Worm (Caenorhabditis elegans): ENCODE measurements around the gene hsd-2.

Gene hsd-2

ce11 chrX:4969228-4969627 lies 35.8 kb upstream of the hsd-2 start, which contains the start of gene M03F4.6 (continued):
- TF ChIP-seq php-3 (GFP tag; IDR thresholded peaks at IDR 0.05) (peak; percentile 57), snpc-1.2 (GFP tag; IDR thresholded peaks at IDR 0.05) (no peak), egl-27 (tag; optimal IDR thresholded peaks at IDR 0.05) (no peak), duxl-1 (tag; optimal IDR thresholded peaks at IDR 0.05; ENCODE audit: poor library complexity) (peak; percentile 63), mdl-1 (tag; optimal IDR thresholded peaks at IDR 0.05) (no peak), nhr-42 (GFP tag; IDR thresholded peaks at IDR 0.05) (0 out of 2 replicates have a peak, but pooled peaks have one; percentile 58), Y75B8A.6 (GFP tag; IDR thresholded peaks at IDR 0.05) (peak; percentile 65), lsy-2 (tag; optimal IDR thresholded peaks at IDR 0.05) (peak in 1 of 2 experiments; percentile 56), ceh-44 (GFP tag; IDR thresholded peaks at IDR 0.05) (no peak), attf-4 (tag; optimal IDR thresholded peaks at IDR 0.05) (no peak), nhr-77 (tag; optimal IDR thresholded peaks at IDR 0.05) (no peak), T20F7.1 (GFP tag; optimal IDR thresholded peaks at IDR 0.05) (peak; percentile 2), daf-16 (GFP tag; optimal IDR thresholded peaks at IDR 0.05) (peak; percentile 53 to 56), daf-16 (tag; optimal IDR thresholded peaks at IDR 0.05) (no peak), Y105C5A.15 (GFP tag; IDR thresholded peaks at IDR 0.05) (no peak), hmg-1.1 (GFP tag; IDR thresholded peaks at IDR 0.05) (peak; percentile 55; the same call in 1 of the 2 replicates), mes-2 (tag; optimal IDR thresholded peaks at IDR 0.05; ENCODE audit: poor library complexity, severe bottlenecking) (peak; percentile 3), ceh-32 (tag; optimal IDR thresholded peaks at IDR 0.05; ENCODE audit: poor library complexity) (no peak), mep-1 (tag; optimal IDR thresholded peaks at IDR 0.05) (peak; percentile 22), lin-29 (GFP tag; IDR thresholded peaks at IDR 0.05) (0 out of 2 replicates have a peak, but pooled peaks have one; percentile 23), nhr-41 (GFP tag; IDR thresholded peaks at IDR 0.05) (no peak), lin-15B (tag; optimal IDR thresholded peaks at IDR 0.05) (no peak), ama-1 (optimal IDR thresholded peaks at IDR 0.05) (no peak), zip-11 (GFP tag; IDR thresholded peaks at IDR 0.05) (no peak), ces-1 (GFP tag; optimal IDR thresholded peaks at IDR 0.05) (no peak), ceh-20 (GFP tag; IDR thresholded peaks at IDR 0.05) (peak; percentile 37; the same call in 1 of the 2 replicates), unc-62 (GFP tag; optimal IDR thresholded peaks at IDR 0.05 in 1 of 2) (no peak), unc-62 (tag; optimal IDR thresholded peaks at IDR 0.05) (no peak), sdz-12 (GFP tag; optimal IDR thresholded peaks at IDR 0.05) (no peak), nhr-6 (tag; optimal IDR thresholded peaks at IDR 0.05) (no peak), T26A8.4 (GFP tag; IDR thresholded peaks at IDR 0.05) (peak; percentile 87), unc-130 (GFP tag; optimal IDR thresholded peaks at IDR 0.05) (no peak), D1046.2 (GFP tag; IDR thresholded peaks at IDR 0.05) (no peak), lin-38 (GFP tag; IDR thresholded peaks at IDR 0.05) (peak; percentile 43)

ce11 chrX:4970863-4971345 lies 34.1 kb upstream of the hsd-2 start, which contains the start of gene calu-1:
calu-1 (minus strand) TSS chrX:4970913.
- TF ChIP-seq ztf-11 (tag; optimal IDR thresholded peaks at IDR 0.05) (no peak), gei-8 (GFP tag; optimal IDR thresholded peaks at IDR 0.05) (no peak), madf-5 (GFP tag; IDR thresholded peaks at IDR 0.05) (no peak), F49E8.2 (tag; optimal IDR thresholded peaks at IDR 0.05; ENCODE audit: borderline replicate concordance) (no peak), nhr-77 (tag; optimal IDR thresholded peaks at IDR 0.05) (no peak), hif-1 (tag; optimal IDR thresholded peaks at IDR 0.05) (no peak), hlh-11 (tag; optimal IDR thresholded peaks at IDR 0.05) (peak; percentile 6), saeg-2 (GFP tag; IDR thresholded peaks at IDR 0.05) (no peak), nhr-42 (GFP tag; IDR thresholded peaks at IDR 0.05) (no peak), ZK546.5 (tag; optimal IDR thresholded peaks at IDR 0.05) (no peak), aly-2 (tag; optimal IDR thresholded peaks at IDR 0.05) (no peak), ceh-62 (tag; optimal IDR thresholded peaks at IDR 0.05) (no peak), snpc-4 (tag; optimal IDR thresholded peaks at IDR 0.05) (no peak), nhr-76 (tag; optimal IDR thresholded peaks at IDR 0.05) (no peak), nhr-6 (tag; optimal IDR thresholded peaks at IDR 0.05) (no peak), ZK337.2 (GFP tag; IDR thresholded peaks at IDR 0.05) (no peak), ceh-32 (tag; optimal IDR thresholded peaks at IDR 0.05; ENCODE audit: poor library complexity) (no peak), hlh-30 (tag; optimal IDR thresholded peaks at IDR 0.05; ENCODE audit: insufficient read depth) (no peak), T26A8.4 (GFP tag; IDR thresholded peaks at IDR 0.05) (no peak), duxl-1 (tag; optimal IDR thresholded peaks at IDR 0.05; ENCODE audit: poor library complexity) (no peak), ceh-20 (GFP tag; IDR thresholded peaks at IDR 0.05) (no peak), pqm-1 (tag; optimal IDR thresholded peaks at IDR 0.05) (no peak), F37D6.2 (tag; optimal IDR thresholded peaks at IDR 0.05) (no peak), snpc-1.2 (GFP tag; IDR thresholded peaks at IDR 0.05) (no peak), daf-16 (GFP tag; optimal IDR thresholded peaks at IDR 0.05) (peak in 1 of 2 experiments; percentile 5), daf-16 (tag; optimal IDR thresholded peaks at IDR 0.05) (peak; percentile 18), D1046.2 (GFP tag; IDR thresholded peaks at IDR 0.05) (no peak), ceh-44 (GFP tag; IDR thresholded peaks at IDR 0.05) (no peak)
